Worm (Caenorhabditis elegans) whole organism, L3 larva: ENCODE results near the gene faah-2.

ENCODE experiments used
- R02D3.7 ChIP-seq: fragments of 150-350 bp; optimal IDR thresholded peaks from 2 replicates; lab custom pipeline; 2014; ENCODE audit warnings: missing biosample characterization, missing genetic modification characterization
- ZK546.5 ChIP-seq: sonication (generic microtip); optimal IDR thresholded peaks from 2 replicates; lab custom pipeline; 2017; ENCODE audit warnings: missing biosample characterization, missing genetic modification characterization
- aly-2 ChIP-seq: fragments of 150-350 bp; optimal IDR thresholded peaks from 2 replicates; lab custom pipeline; 2014; ENCODE audit warnings: missing biosample characterization, missing genetic modification characterization
- ama-1 ChIP-seq: fragments of 150-350 bp; optimal IDR thresholded peaks from 2 replicates; lab custom pipeline; 2018
- ceh-28 ChIP-seq: fragments of 150-350 bp; optimal IDR thresholded peaks from 2 replicates; lab custom pipeline; 2014; ENCODE audit warnings: missing biosample characterization, missing genetic modification reagents, missing genetic modification characterization
- ceh-82 ChIP-seq: fragments of 150-350 bp; optimal IDR thresholded peaks from 2 replicates; lab custom pipeline; 2014; ENCODE audit warnings: missing biosample characterization, missing genetic modification characterization
- ceh-9 ChIP-seq: sonication (generic microtip); optimal IDR thresholded peaks from 2 replicates; lab custom pipeline; 2018; ENCODE audit warnings: missing biosample characterization, missing genetic modification characterization
- daf-12 ChIP-seq: fragments of 150-350 bp; optimal IDR thresholded peaks from 2 replicates; lab custom pipeline; 2014; ENCODE audit warnings: missing biosample characterization, missing genetic modification reagents, missing genetic modification characterization
- egl-27 ChIP-seq: sonication (generic microtip); optimal IDR thresholded peaks from 4 replicates; lab custom pipeline; 2017; ENCODE audit warnings: missing biosample characterization, missing genetic modification reagents, missing genetic modification characterization
- egl-5 ChIP-seq: fragments of 150-350 bp; optimal IDR thresholded peaks from 2 replicates; lab custom pipeline; 2017; ENCODE audit warnings: missing biosample characterization, missing genetic modification reagents, missing genetic modification characterization, inconsistent platforms
- elt-1 ChIP-seq: fragments of 150-350 bp; optimal IDR thresholded peaks from 2 replicates; lab custom pipeline; 2014; ENCODE audit warnings: missing biosample characterization, missing genetic modification characterization
- elt-2 ChIP-seq: sonication (generic microtip); optimal IDR thresholded peaks from 2 replicates; lab custom pipeline; 2016; ENCODE audit warnings: missing genetic modification reagents, mild to moderate bottlenecking, missing genetic modification characterization, missing compliant biosample characterization
- elt-3 ChIP-seq, 3 experiments: fragments of 150-350 bp in 1 of 3; sonication (generic microtip) in 2 of 3; optimal IDR thresholded peaks; 2 replicates in 2 of 3; 4 replicates in 1 of 3; lab custom pipeline; 2014 to 2017; ENCODE audit warnings: missing biosample characterization in 3 of 3, missing genetic modification characterization in 3 of 3
- eor-1 ChIP-seq, 2 experiments: fragments of 150-350 bp; optimal IDR thresholded peaks; 2 replicates each; lab custom pipeline; 2014 to 2018; ENCODE audit warnings: missing biosample characterization in 2 of 2, missing genetic modification characterization in 2 of 2
- fkh-10 ChIP-seq: sonication (generic microtip); optimal IDR thresholded peaks from 2 replicates; lab custom pipeline; 2017; ENCODE audit warnings: missing biosample characterization, missing genetic modification reagents, missing genetic modification characterization
- fkh-2 ChIP-seq: fragments of 150-350 bp; optimal IDR thresholded peaks from 2 replicates; lab custom pipeline; 2014; ENCODE audit warnings: missing biosample characterization, missing genetic modification reagents, missing genetic modification characterization
- fos-1 ChIP-seq: fragments of 150-350 bp; optimal IDR thresholded peaks from 2 replicates; lab custom pipeline; 2014; ENCODE audit warnings: missing biosample characterization, missing genetic modification characterization
- hmg-11 ChIP-seq: sonication (generic microtip); optimal IDR thresholded peaks from 2 replicates; lab custom pipeline; 2016; ENCODE audit warnings: missing genetic modification characterization, missing compliant biosample characterization
- jun-1 ChIP-seq: fragments of 150-350 bp; optimal IDR thresholded peaks from 2 replicates; lab custom pipeline; 2014; ENCODE audit warnings: missing biosample characterization, missing genetic modification reagents, missing genetic modification characterization
- lin-39 ChIP-seq: fragments of 150-350 bp; optimal IDR thresholded peaks from 2 replicates; lab custom pipeline; 2018; ENCODE audit warnings: missing biosample characterization, missing genetic modification reagents, missing genetic modification characterization
- lsy-12 ChIP-seq: sonication (generic microtip); optimal IDR thresholded peaks from 2 replicates; lab custom pipeline; 2016; ENCODE audit warnings: mild to moderate bottlenecking, missing genetic modification characterization, missing compliant biosample characterization
- mdl-1 ChIP-seq: fragments of 150-350 bp; optimal IDR thresholded peaks from 2 replicates; lab custom pipeline; 2014; ENCODE audit warnings: missing biosample characterization, missing genetic modification characterization
- mml-1 ChIP-seq: fragments of 150-350 bp; sonication (generic microtip); optimal IDR thresholded peaks from 3 replicates; lab custom pipeline; 2014; ENCODE audit warnings: missing biosample characterization, missing genetic modification characterization
- nfya-1 ChIP-seq: sonication (generic microtip); optimal IDR thresholded peaks from 2 replicates; lab custom pipeline; 2017; ENCODE audit warnings: missing genetic modification characterization, mild to moderate bottlenecking, missing compliant biosample characterization, antibody characterized with exemption, moderate library complexity; ENCODE audit not compliant: insufficient read depth
- nhr-11 ChIP-seq: fragments of 150-350 bp; optimal IDR thresholded peaks from 2 replicates; lab custom pipeline; 2014; ENCODE audit warnings: missing biosample characterization, missing genetic modification characterization
- nhr-12 ChIP-seq: fragments of 150-350 bp; optimal IDR thresholded peaks from 2 replicates; lab custom pipeline; 2014; ENCODE audit warnings: missing biosample characterization, missing genetic modification characterization
- nhr-23 ChIP-seq: fragments of 150-350 bp; optimal IDR thresholded peaks from 2 replicates; lab custom pipeline; 2014; ENCODE audit warnings: missing biosample characterization, missing genetic modification reagents, missing genetic modification characterization
- nhr-25 ChIP-seq: sonication (generic microtip); optimal IDR thresholded peaks from 2 replicates; lab custom pipeline; 2017; ENCODE audit warnings: missing biosample characterization, missing genetic modification characterization
- nhr-43 ChIP-seq: sonication (generic microtip); optimal IDR thresholded peaks from 2 replicates; lab custom pipeline; 2016; ENCODE audit warnings: mild to moderate bottlenecking, missing genetic modification characterization, missing compliant biosample characterization; ENCODE audit not compliant: poor library complexity, severe bottlenecking
- nhr-67 ChIP-seq: fragments of 150-350 bp; optimal IDR thresholded peaks from 2 replicates; lab custom pipeline; 2014; ENCODE audit warnings: missing biosample characterization, missing genetic modification characterization
- nhr-77 ChIP-seq: fragments of 150-350 bp; optimal IDR thresholded peaks from 2 replicates; lab custom pipeline; 2014; ENCODE audit warnings: missing biosample characterization, missing genetic modification characterization
- pha-4 ChIP-seq: fragments of 150-350 bp; optimal IDR thresholded peaks from 2 replicates; lab custom pipeline; 2014; ENCODE audit warnings: missing biosample characterization, missing genetic modification reagents, missing genetic modification characterization
- pqm-1 ChIP-seq: fragments of 150-350 bp; optimal IDR thresholded peaks from 2 replicates; lab custom pipeline; 2017; ENCODE audit warnings: missing biosample characterization, missing genetic modification characterization, inconsistent platforms
- sea-2 ChIP-seq: fragments of 150-350 bp; sonication (generic microtip); optimal IDR thresholded peaks from 4 replicates; lab custom pipeline; 2014; ENCODE audit warnings: missing biosample characterization, missing genetic modification reagents, missing genetic modification characterization
- skn-1 ChIP-seq: fragments of 150-350 bp; optimal IDR thresholded peaks from 2 replicates; lab custom pipeline; 2014; ENCODE audit warnings: missing biosample characterization, missing genetic modification characterization
- snpc-4 ChIP-seq: fragments of 150-350 bp; optimal IDR thresholded peaks from 2 replicates; lab custom pipeline; 2014; ENCODE audit warnings: missing biosample characterization, missing genetic modification characterization
- tbx-2 ChIP-seq: sonication (generic microtip); optimal IDR thresholded peaks from 2 replicates; lab custom pipeline; 2016; ENCODE audit warnings: mild to moderate bottlenecking, missing genetic modification characterization, missing compliant biosample characterization
- unc-62 ChIP-seq: fragments of 150-350 bp; sonication (generic microtip); optimal IDR thresholded peaks from 4 replicates; lab custom pipeline; 2014; ENCODE audit warnings: missing biosample characterization, missing genetic modification reagents, missing genetic modification characterization
- zag-1 ChIP-seq: fragments of 150-350 bp; optimal IDR thresholded peaks from 2 replicates; lab custom pipeline; 2014; ENCODE audit warnings: missing biosample characterization, missing genetic modification characterization
- ztf-11 ChIP-seq: fragments of 150-350 bp; optimal IDR thresholded peaks from 2 replicates; lab custom pipeline; 2014; ENCODE audit warnings: missing biosample characterization, missing genetic modification characterization
- ztf-4 ChIP-seq: fragments of 150-350 bp; optimal IDR thresholded peaks from 2 replicates; lab custom pipeline; 2014; ENCODE audit warnings: missing biosample characterization, missing genetic modification characterization

The faah-2 gene

ce11 chrIV:8152145-8152544, at the start of gene faah-2:
Gene faah-2 (plus strand): TSS chrIV:8152445.
- TF ChIP-seq tbx-2 (no peak), lsy-12 (tag; lab: Kevin White, UChicago) (no peak), aly-2 (tag; lab: Kevin White, UChicago) (no peak), ZK546.5 (tag; lab: Kevin White, UChicago) (no peak), jun-1 (no peak), elt-1 (tag; lab: Kevin White, UChicago) (no peak), nhr-77 (tag; lab: Kevin White, UChicago) (no peak), nhr-67 (no peak), zag-1 (tag; lab: Kevin White, UChicago) (no peak), ceh-9 (tag; lab: Kevin White, UChicago) (no peak), eor-1 (tag; optimal IDR thresholded peaks at IDR 0.05; lab: Kevin White, UChicago) (no peak)

ce11 chrIV:8103196-8103595, 49.0 kb upstream of the faah-2 start:
- TF ChIP-seq nhr-12 (tag; lab: Kevin White, UChicago): no peak
- TF ChIP-seq nhr-43 (tag; lab: Kevin White, UChicago): peak; percentile 66
- TF ChIP-seq elt-3 (tag; optimal IDR thresholded peaks at IDR 0.05; lab: Kevin White, UChicago): peak in 1 of 3 experiments; percentile 16
- TF ChIP-seq nhr-23 (tag; lab: Kevin White, UChicago): peak; percentile 17
- TF ChIP-seq nhr-11 (tag; lab: Kevin White, UChicago): no peak
- no peak for TF ChIP-seq nfya-1 (tag; lab: Kevin White, UChicago)
- TF ChIP-seq ceh-28 (tag; lab: Kevin White, UChicago): no peak

ce11 chrIV:8105083-8105482, 47.2 kb upstream of the faah-2 start:
- TF ChIP-seq pha-4 (no peak), mml-1 (no peak), nhr-12 (tag; lab: Kevin White, UChicago) (no peak), ama-1 (no peak)

ce11 chrIV:8107502-8107901, 44.7 kb upstream of the faah-2 start, which contains the start of gene rabs-5:
Gene rabs-5 (minus strand): TSS chrIV:8107602.
- no peak for TF ChIP-seq sea-2
- TF ChIP-seq fkh-10 (GFP tag; lab: Kevin White, UChicago): no peak
- no peak for TF ChIP-seq egl-27 (tag; lab: Kevin White, UChicago)
- no peak for TF ChIP-seq ceh-9 (tag; lab: Kevin White, UChicago)
- TF ChIP-seq pha-4: no peak
- no peak for TF ChIP-seq hmg-11 (tag; lab: Kevin White, UChicago)
- no peak for TF ChIP-seq nhr-25 (tag; lab: Kevin White, UChicago)
- TF ChIP-seq nhr-43 (tag; lab: Kevin White, UChicago): no peak
- no peak for TF ChIP-seq nhr-12 (tag; lab: Kevin White, UChicago)
- TF ChIP-seq nfya-1 (tag; lab: Kevin White, UChicago): no peak

- peak; percentile 45 for TF ChIP-seq egl-5
- no peak for TF ChIP-seq skn-1 (tag; lab: Kevin White, UChicago)
- no peak for TF ChIP-seq sea-2
- no peak for TF ChIP-seq ztf-11
- TF ChIP-seq hmg-11 (tag; lab: Kevin White, UChicago): peak; percentile 40
- TF ChIP-seq snpc-4 (tag; lab: Kevin White, UChicago): peak; percentile 62
- no peak for TF ChIP-seq mml-1
- no peak for TF ChIP-seq elt-3 (tag; optimal IDR thresholded peaks at IDR 0.05; lab: Kevin White, UChicago)
- no peak for TF ChIP-seq ceh-82 (tag; lab: Kevin White, UChicago)
- no peak for TF ChIP-seq nhr-11 (tag; lab: Kevin White, UChicago)
- no peak for TF ChIP-seq nhr-25 (tag; lab: Kevin White, UChicago)
- peak; percentile 30 for TF ChIP-seq nhr-23 (tag; lab: Kevin White, UChicago)
- TF ChIP-seq fkh-2 (tag; lab: Kevin White, UChicago): no peak
- TF ChIP-seq mdl-1: no peak
- peak; percentile 33 for TF ChIP-seq pha-4
- TF ChIP-seq tbx-2: no peak
- no peak for TF ChIP-seq lsy-12 (tag; lab: Kevin White, UChicago)
- peak; percentile 17 for TF ChIP-seq ceh-28 (tag; lab: Kevin White, UChicago)
- TF ChIP-seq elt-2 (tag; lab: Kevin White, UChicago): peak; percentile 39
- no peak for TF ChIP-seq ztf-4 (tag; lab: Kevin White, UChicago)
- peak; percentile 18 for TF ChIP-seq pqm-1
- TF ChIP-seq daf-12 (tag; lab: Kevin White, UChicago): no peak
- no peak for TF ChIP-seq lin-39 (tag; lab: Kevin White, UChicago)
- no peak for TF ChIP-seq ceh-9 (tag; lab: Kevin White, UChicago)
- TF ChIP-seq ZK546.5 (tag; lab: Kevin White, UChicago): no peak
- TF ChIP-seq nhr-67: no peak
- TF ChIP-seq aly-2 (tag; lab: Kevin White, UChicago): no peak
- TF ChIP-seq fkh-10 (GFP tag; lab: Kevin White, UChicago): no peak
- peak; percentile 45 for TF ChIP-seq nfya-1 (tag; lab: Kevin White, UChicago)
- TF ChIP-seq jun-1: no peak
- no peak for TF ChIP-seq nhr-12 (tag; lab: Kevin White, UChicago)
- TF ChIP-seq unc-62 (GFP tag; lab: Kevin White, UChicago): no peak
- TF ChIP-seq ama-1: no peak
- TF ChIP-seq fos-1 (tag; lab: Kevin White, UChicago): no peak
- no peak for TF ChIP-seq eor-1 (tag; optimal IDR thresholded peaks at IDR 0.05; lab: Kevin White, UChicago)
- TF ChIP-seq nhr-43 (tag; lab: Kevin White, UChicago): peak; percentile 27
- no peak for TF ChIP-seq egl-27 (tag; lab: Kevin White, UChicago)
- TF ChIP-seq R02D3.7 (tag; lab: Kevin White, UChicago): no peak
Measured at ce11 chrIV:8112187-8112586, 40.1 kb upstream of the faah-2 start, which contains the start of gene Y42H9AR.4. Gene Y42H9AR.4 (minus strand): TSS chrIV:8112218.
